Worm (Caenorhabditis elegans) whole organism, L2 larva: Measurements from ENCODE around the gene C28G1.10.

ENCODE experiments used
- aly-2 ChIP-seq: fragments of 150-350 bp; optimal IDR thresholded peaks from 2 replicates; lab custom pipeline; 2014; ENCODE audit warnings: missing biosample characterization, missing genetic modification characterization
- blmp-1 ChIP-seq: sonication (generic microtip); optimal IDR thresholded peaks from 2 replicates; lab custom pipeline; 2017; ENCODE audit warnings: missing genetic modification characterization, mild to moderate bottlenecking, missing compliant biosample characterization, antibody characterized with exemption, moderate library complexity; ENCODE audit not compliant: insufficient read depth
- ceh-16 ChIP-seq: fragments of 150-350 bp; optimal IDR thresholded peaks from 2 replicates; lab custom pipeline; 2014; ENCODE audit warnings: missing biosample characterization, missing genetic modification characterization
- ceh-82 ChIP-seq: fragments of 150-350 bp; optimal IDR thresholded peaks from 2 replicates; lab custom pipeline; 2014; ENCODE audit warnings: missing biosample characterization, missing genetic modification characterization
- dmd-4 ChIP-seq: sonication (generic microtip); optimal IDR thresholded peaks from 2 replicates; lab custom pipeline; 2017; ENCODE audit warnings: missing biosample characterization, missing genetic modification characterization
- elt-1 ChIP-seq: fragments of 150-350 bp; optimal IDR thresholded peaks from 2 replicates; lab custom pipeline; 2014; ENCODE audit warnings: missing biosample characterization, missing genetic modification characterization
- fos-1 ChIP-seq: fragments of 150-350 bp; optimal IDR thresholded peaks from 2 replicates; lab custom pipeline; 2014; ENCODE audit warnings: missing biosample characterization, missing genetic modification characterization
- gmeb-1 ChIP-seq: fragments of 150-350 bp; optimal IDR thresholded peaks from 2 replicates; lab custom pipeline; 2014; ENCODE audit warnings: missing biosample characterization, missing genetic modification characterization
- lsy-2 ChIP-seq, 2 experiments: fragments of 150-350 bp in 1 of 2; sonication (generic microtip) in 1 of 2; optimal IDR thresholded peaks; 2 replicates each; lab custom pipeline; 2014 to 2017; ENCODE audit warnings: missing biosample characterization in 2 of 2, missing genetic modification characterization in 2 of 2
- mdl-1 ChIP-seq, 2 experiments: fragments of 150-350 bp in 1 of 2; sonication (generic microtip) in 1 of 2; optimal IDR thresholded peaks; 2 replicates each; lab custom pipeline; 2017; ENCODE audit warnings: missing biosample characterization in 2 of 2, missing genetic modification characterization in 2 of 2
- nhr-10 ChIP-seq: sonication (generic microtip); optimal IDR thresholded peaks from 2 replicates; lab custom pipeline; 2017; ENCODE audit warnings: missing biosample characterization, missing genetic modification characterization
- unc-55 ChIP-seq: fragments of 150-350 bp; sonication (generic microtip); optimal IDR thresholded peaks from 3 replicates; lab custom pipeline; 2014; ENCODE audit warnings: missing biosample characterization, missing genetic modification reagents, missing genetic modification characterization
- ztf-11 ChIP-seq: sonication (generic microtip); optimal IDR thresholded peaks from 2 replicates; lab custom pipeline; 2017; ENCODE audit warnings: missing biosample characterization, missing genetic modification characterization
- ztf-4 ChIP-seq: fragments of 150-350 bp; optimal IDR thresholded peaks from 2 replicates; lab custom pipeline; 2014; ENCODE audit warnings: missing biosample characterization, missing genetic modification characterization

DNA sequence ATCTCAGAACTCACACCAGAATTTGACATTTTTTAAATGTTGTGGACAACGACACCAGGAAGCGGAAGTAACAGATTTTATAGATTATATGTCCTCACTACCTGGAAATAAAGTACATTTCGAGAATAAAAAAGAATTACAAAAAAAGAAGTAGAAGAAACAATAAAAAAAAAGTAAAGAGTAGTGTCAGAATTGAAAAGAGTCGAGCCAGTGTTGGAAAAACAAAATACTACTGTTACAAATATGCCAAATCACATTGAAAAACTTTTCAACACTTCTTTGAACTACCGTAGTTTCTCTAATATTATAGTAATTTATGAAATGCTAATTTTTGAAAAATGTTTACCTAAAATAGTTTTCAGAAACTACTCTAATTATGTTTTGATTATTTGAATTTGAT is 27.8 kb downstream of the C28G1.10 start, which contains the start of gene C06E2.1:
- TF ChIP-seq ceh-16 (tag; lab: Kevin White, UChicago) (no peak), dmd-4 (tag; lab: Kevin White, UChicago) (no peak), ztf-4 (tag; lab: Kevin White, UChicago) (no peak), unc-55 (no peak), fos-1 (tag; lab: Kevin White, UChicago) (no peak), aly-2 (no peak), mdl-1 (tag; optimal IDR thresholded peaks at IDR 0.05; lab: Kevin White, UChicago) (no peak), lsy-2 (tag; optimal IDR thresholded peaks at IDR 0.05; lab: Kevin White, UChicago) (no peak), nhr-10 (no peak), ceh-82 (tag; lab: Kevin White, UChicago) (no peak), gmeb-1 (no peak), ztf-11 (tag; lab: Kevin White, UChicago) (no peak), elt-1 (no peak), blmp-1 (tag; lab: Kevin White, UChicago) (no peak)
